Fruit fly (Drosophila melanogaster): ENCODE measurements around the gene ru.

The ru gene

dm6 chr3L:1334571-1335427 is 35.6 kb upstream of the ru start, which contains the start of the genes Hmbs and CG2211 (continued):
- TF ChIP-seq CG17829 (tag; optimal IDR thresholded peaks at IDR 0.05) (peak; percentile 94), CG11723 (GFP tag; optimal IDR thresholded peaks at IDR 0.05) (peak; percentile 68), CG6854 (GFP tag; optimal IDR thresholded peaks at IDR 0.05) (peak; percentile 64), Bdp1 (GFP tag; optimal IDR thresholded peaks at IDR 0.05) (peak; percentile 79), ro (GFP tag; IDR thresholded peaks at IDR 0.05) (no peak), Optix (GFP tag; IDR thresholded peaks at IDR 0.05) (peak; percentile 59; the same call in 2 of the 3 replicates), H2.0 (GFP tag; IDR thresholded peaks at IDR 0.05) (peak; percentile 82), ash1 (GFP tag; optimal IDR thresholded peaks at IDR 0.05) (peak; percentile 17), otp (GFP tag; IDR thresholded peaks at IDR 0.05) (peak; percentile 71; the same call in 2 of the 3 replicates), CG10654 (GFP tag; optimal IDR thresholded peaks at IDR 0.05) (peak; percentile 86), Fer2 (tag; optimal IDR thresholded peaks at IDR 0.05) (peak; percentile 82), CG4282 (GFP tag; optimal IDR thresholded peaks at IDR 0.05) (peak; percentile 74), CG18764 (GFP tag; optimal IDR thresholded peaks at IDR 0.05) (peak; percentile 80), CG4730 (GFP tag; IDR thresholded peaks at IDR 0.05) (peak; percentile 60), sug (tag; optimal IDR thresholded peaks at IDR 0.05) (peak; percentile 89), CG15479 (GFP tag; optimal IDR thresholded peaks at IDR 0.05) (no peak), CG8944 (GFP tag; optimal IDR thresholded peaks at IDR 0.05) (peak; percentile 89), gsb (GFP tag; IDR thresholded peaks at IDR 0.05) (peak; percentile 50; the same call in 1 of the 2 replicates), abd-A (tag; optimal IDR thresholded peaks at IDR 0.05) (no peak), CG9876 (GFP tag; optimal IDR thresholded peaks at IDR 0.05) (peak; percentile 84), Dp (GFP tag; optimal IDR thresholded peaks at IDR 0.05) (peak; percentile 62), lab (GFP tag; optimal IDR thresholded peaks at IDR 0.05) (peak; percentile 94), fd102C (GFP tag; optimal IDR thresholded peaks at IDR 0.05) (no peak), toy (GFP tag; IDR thresholded peaks at IDR 0.05) (0 out of 2 replicates have a peak, but pooled peaks have one; percentile 51), da (GFP tag; optimal IDR thresholded peaks at IDR 0.05) (peak; percentile 63), MESR4 (GFP tag; optimal IDR thresholded peaks at IDR 0.05) (peak; percentile 77), repo (GFP tag; optimal IDR thresholded peaks at IDR 0.05) (peak; percentile 74), pita (GFP tag; optimal IDR thresholded peaks at IDR 0.05) (no peak), sc (optimal IDR thresholded peaks at IDR 0.05) (no peak), sc (GFP tag; optimal IDR thresholded peaks at IDR 0.05) (peak; percentile 51), CG10431 (GFP tag; optimal IDR thresholded peaks at IDR 0.05) (no peak), Mad (GFP tag; optimal IDR thresholded peaks at IDR 0.05) (peak; percentile 92), CG7357 (GFP tag; IDR thresholded peaks at IDR 0.05) (peak; percentile 69), Drgx (GFP tag; IDR thresholded peaks at IDR 0.05) (peak; percentile 79), CG17385 (GFP tag; optimal IDR thresholded peaks at IDR 0.05) (peak; percentile 67), odd (GFP tag; optimal IDR thresholded peaks at IDR 0.05) (peak; percentile 37), Spps (tag; optimal IDR thresholded peaks at IDR 0.05) (peak; percentile 73), Xrp1 (GFP tag; IDR thresholded peaks at IDR 0.05) (peak; percentile 89), lola (GFP tag; optimal IDR thresholded peaks at IDR 0.05) (peak in 1 of 3 experiments; percentile 84), klu (GFP tag; IDR thresholded peaks at IDR 0.05) (peak; percentile 77), ham (GFP tag; IDR thresholded peaks at IDR 0.05) (no peak), NfI (GFP tag; optimal IDR thresholded peaks at IDR 0.05) (peak; percentile 79), Deaf1 (tag; optimal IDR thresholded peaks at IDR 0.05) (peak; percentile 75), CG16779 (GFP tag; IDR thresholded peaks at IDR 0.05) (peak; percentile 71), h (optimal IDR thresholded peaks at IDR 0.05) (no peak), kah (GFP tag; optimal IDR thresholded peaks at IDR 0.05) (peak; percentile 58), gcm2 (GFP tag; optimal IDR thresholded peaks at IDR 0.05) (peak; percentile 66), bowl (GFP tag; IDR thresholded peaks at IDR 0.05) (peak; percentile 60; the same call in 1 of the 2 replicates), CG13894 (tag; optimal IDR thresholded peaks at IDR 0.05) (peak; percentile 92), CG4360 (GFP tag; IDR thresholded peaks at IDR 0.05) (peak; percentile 66; the same call in 1 of the 2 replicates)

Data from whole organism, embryonic.